Worm (Caenorhabditis elegans) whole organism, midembryonic: ENCODE measurements around the gene lgg-3.

Source experiments
- cog-1 ChIP-seq: sonication (generic microtip); optimal IDR thresholded peaks from 2 replicates; lab custom pipeline; 2016; ENCODE audit warnings: missing genetic modification characterization, missing compliant biosample characterization
- flt-1 ChIP-seq: fragments of 200-800 bp; sonication (Bioruptor generic); IDR thresholded peaks from 2 replicates; pipeline ENCODE4 v1.3.6; 2022; ENCODE audit warnings: missing genetic modification characterization, missing compliant biosample characterization
- klf-2 ChIP-seq: fragments of 200-800 bp; sonication (Bioruptor generic); conservative IDR thresholded peaks from 2 replicates; pipeline ENCODE4 v1.3.6; 2022; ENCODE audit warnings: missing genetic modification reagents, missing genetic modification characterization, missing compliant biosample characterization
- tab-1 ChIP-seq: fragments of 200-800 bp; sonication (Bioruptor generic); IDR thresholded peaks from 2 replicates; pipeline ENCODE4 v1.3.6; 2022; ENCODE audit warnings: missing genetic modification characterization, missing compliant biosample characterization
- ztf-29 ChIP-seq: fragments of 200-800 bp; sonication (Bioruptor generic); IDR thresholded peaks from 2 replicates; pipeline ENCODE4 v1.3.6; 2022; ENCODE audit warnings: missing genetic modification reagents, missing genetic modification characterization, missing compliant biosample characterization

ce11 chrIII:5715467-5715866 lies 17.7 kb upstream of the lgg-3 start:
- TF ChIP-seq ztf-29 (GFP tag; lab: Robert Waterston, UW) (peak; percentile 32; the same call in 1 of the 2 replicates), klf-2 (GFP tag; lab: Robert Waterston, UW) (no peak), tab-1 (GFP tag; lab: Robert Waterston, UW) (no peak), flt-1 (GFP tag; lab: Robert Waterston, UW) (0 out of 2 replicates have a peak, but pooled peaks have one; percentile 34), cog-1 (tag; lab: Kevin White, UChicago) (peak; percentile 77)
